Fruit fly (Drosophila melanogaster): ENCODE measurements around the gene rha.

DNA sequence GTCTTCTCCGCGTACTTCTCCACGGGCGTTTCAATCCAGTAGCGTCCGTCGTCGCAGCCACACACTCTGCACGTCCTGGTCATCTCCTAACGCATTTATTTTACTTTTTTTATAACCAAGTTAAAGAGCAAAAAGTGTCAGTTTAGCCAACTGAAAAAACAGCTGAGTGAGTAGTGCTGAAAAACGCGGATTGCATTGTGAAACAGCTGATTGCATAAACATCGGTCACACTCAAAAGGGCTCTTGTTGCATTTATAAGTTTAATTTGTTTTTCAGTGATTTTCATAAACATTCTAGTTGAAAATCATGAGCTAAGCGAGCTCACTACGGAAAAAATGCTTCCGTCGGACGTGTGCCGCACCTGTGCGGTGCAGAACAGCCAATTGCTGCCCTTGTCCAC is 5.0 kb upstream of the rha start, which contains the start of the genes CG10669 and CG11902:
- TF ChIP-seq CG8478 (optimal IDR thresholded peaks at IDR 0.05) (no peak), CTCF (optimal IDR thresholded peaks at IDR 0.05) (no peak)
